Fruit fly (Drosophila melanogaster) whole organism, embryonic: ENCODE data around the gene CG7766.

Experiments
- Bgb ChIP-seq: fragments of 200-800 bp; sonication (Bioruptor generic); IDR thresholded peaks from 2 replicates; pipeline ENCODE4 v1.3.6; 2022; ENCODE audit warnings: missing biosample characterization, missing genetic modification characterization; ENCODE audit not compliant: partially characterized antibody
- CG10267 ChIP-seq: fragments of 200-800 bp; sonication (Bioruptor generic); optimal IDR thresholded peaks from 2 replicates; lab custom pipeline; 2018; ENCODE audit warnings: missing biosample characterization, mild to moderate bottlenecking, missing genetic modification characterization, moderate library complexity
- CG11085 ChIP-seq: fragments of 200-800 bp; sonication (Bioruptor generic); IDR thresholded peaks from 2 replicates; pipeline ENCODE4 v1.3.6; 2022; ENCODE audit warnings: missing biosample characterization, missing genetic modification characterization
- CG11247 ChIP-seq: fragments of 200-800 bp; sonication (Bioruptor generic); IDR thresholded peaks from 2 replicates; pipeline ENCODE4 v1.3.6; 2022; ENCODE audit warnings: missing biosample characterization, missing genetic modification characterization
- CG11560 ChIP-seq: fragments of 200-800 bp; sonication (Bioruptor generic); IDR thresholded peaks from 3 replicates; pipeline ENCODE4 v1.3.6; 2022; ENCODE audit warnings: missing biosample characterization, missing genetic modification characterization
- CG14965 ChIP-seq: fragments of 200-800 bp; sonication (Bioruptor generic); optimal IDR thresholded peaks from 2 replicates; lab custom pipeline; 2016; ENCODE audit warnings: missing biosample characterization, missing genetic modification characterization, borderline replicate concordance
- CG2116 ChIP-seq: fragments of 200-800 bp; sonication (Bioruptor generic); optimal IDR thresholded peaks from 3 replicates; lab custom pipeline; 2018; ENCODE audit warnings: missing biosample characterization, mild to moderate bottlenecking, missing genetic modification characterization
- CG30403 ChIP-seq: fragments of 200-800 bp; sonication (Bioruptor generic); optimal IDR thresholded peaks from 3 replicates; lab custom pipeline; 2016; ENCODE audit warnings: missing biosample characterization, missing genetic modification characterization
- CG34422 ChIP-seq: fragments of 200-800 bp; sonication (Bioruptor generic); IDR thresholded peaks from 3 replicates; pipeline ENCODE4 v1.3.6; 2022; ENCODE audit warnings: missing biosample characterization, missing genetic modification characterization
- CG3726 ChIP-seq: fragments of 200-800 bp; sonication (Bioruptor generic); IDR thresholded peaks from 3 replicates; pipeline ENCODE4, ENCODE4 v1.3.6; 2022; ENCODE audit warnings: missing biosample characterization, missing genetic modification characterization
- CG42726 ChIP-seq: fragments of 200-800 bp; sonication (Bioruptor generic); IDR thresholded peaks from 2 replicates; pipeline ENCODE4 v1.3.6; 2022; ENCODE audit warnings: missing biosample characterization, missing genetic modification characterization; ENCODE audit not compliant: partially characterized antibody
- CG4360 ChIP-seq: fragments of 200-800 bp; sonication (Bioruptor generic); IDR thresholded peaks from 2 replicates; pipeline ENCODE4 v1.3.6; 2022; ENCODE audit warnings: missing biosample characterization, missing genetic modification characterization
- CG6254 ChIP-seq: fragments of 200-800 bp; sonication (Bioruptor generic); optimal IDR thresholded peaks from 3 replicates; lab custom pipeline; 2017; ENCODE audit warnings: mild to moderate bottlenecking, missing biosample characterization, missing genetic modification reagents, missing genetic modification characterization
- CG6791 ChIP-seq: fragments of 200-800 bp; sonication (Bioruptor generic); IDR thresholded peaks from 3 replicates; pipeline ENCODE4 v1.3.6; 2022; ENCODE audit warnings: missing biosample characterization, missing genetic modification characterization; ENCODE audit not compliant: partially characterized antibody
- CG7928 ChIP-seq: fragments of 200-800 bp; sonication (Bioruptor generic); optimal IDR thresholded peaks from 2 replicates; lab custom pipeline; 2017; ENCODE audit warnings: missing biosample characterization, mild to moderate bottlenecking, missing genetic modification characterization
- CG8089 ChIP-seq: fragments of 200-800 bp; sonication (Bioruptor generic); optimal IDR thresholded peaks from 3 replicates; lab custom pipeline; 2016; ENCODE audit warnings: missing biosample characterization, missing genetic modification characterization
- CG8281 ChIP-seq: fragments of 200-800 bp; sonication (Bioruptor generic); optimal IDR thresholded peaks from 2 replicates; lab custom pipeline; 2018; ENCODE audit warnings: missing biosample characterization, mild to moderate bottlenecking, missing genetic modification characterization, moderate library complexity
- CG9797 ChIP-seq: fragments of 200-800 bp; sonication (Bioruptor generic); optimal IDR thresholded peaks from 3 replicates; lab custom pipeline; 2018; ENCODE audit warnings: missing biosample characterization, mild to moderate bottlenecking, missing genetic modification characterization
- Drgx ChIP-seq: fragments of 200-800 bp; sonication (Bioruptor generic); IDR thresholded peaks from 2 replicates; pipeline ENCODE4 v1.3.6; 2022; ENCODE audit warnings: missing biosample characterization, missing genetic modification characterization
- Ets97D ChIP-seq: fragments of 200-800 bp; sonication (Bioruptor generic); optimal IDR thresholded peaks from 3 replicates; lab custom pipeline; 2016; ENCODE audit warnings: missing biosample characterization, missing genetic modification characterization
- Fer1 ChIP-seq: fragments of 200-800 bp; sonication (Bioruptor generic); optimal IDR thresholded peaks from 2 replicates; lab custom pipeline; 2017; ENCODE audit warnings: missing biosample characterization, mild to moderate bottlenecking, missing genetic modification characterization
- Lhr ChIP-seq: fragments of 200-800 bp; sonication (Bioruptor generic); optimal IDR thresholded peaks from 3 replicates; lab custom pipeline; 2017; ENCODE audit warnings: mild to moderate bottlenecking, missing biosample characterization, missing genetic modification reagents, missing genetic modification characterization
- MBD-R2 ChIP-seq: fragments of 200-800 bp; sonication (Bioruptor generic); IDR thresholded peaks from 2 replicates; pipeline ENCODE4 v1.3.6; 2022; ENCODE audit warnings: missing biosample characterization, missing genetic modification characterization
- Meics ChIP-seq: fragments of 200-800 bp; sonication (Bioruptor generic); optimal IDR thresholded peaks from 2 replicates; lab custom pipeline; 2017; ENCODE audit warnings: missing biosample characterization, mild to moderate bottlenecking, missing genetic modification characterization
- Myb ChIP-seq: fragments of 200-800 bp; sonication (Bioruptor generic); optimal IDR thresholded peaks from 2 replicates; lab custom pipeline; 2016; ENCODE audit warnings: missing biosample characterization, missing genetic modification characterization
- Ravus ChIP-seq: fragments of 200-800 bp; sonication (Bioruptor generic); IDR thresholded peaks from 2 replicates; pipeline ENCODE4 v1.3.6; 2022; ENCODE audit warnings: missing biosample characterization, missing genetic modification characterization
- Sin3A ChIP-seq: fragments of >200 bp; optimal IDR thresholded peaks from 2 replicates; lab custom pipeline; 2018
- Six4 ChIP-seq: fragments of 200-800 bp; sonication (Bioruptor generic); optimal IDR thresholded peaks from 2 replicates; lab custom pipeline; 2016; ENCODE audit warnings: missing biosample characterization, missing genetic modification characterization
- Sry-δ ChIP-seq: fragments of 200-800 bp; sonication (Bioruptor generic); optimal IDR thresholded peaks from 2 replicates; lab custom pipeline; 2016; ENCODE audit warnings: missing biosample characterization, missing genetic modification characterization
- Stat92E ChIP-seq, 3 experiments: fragments of >200 bp in 2 of 3; fragments of 200-800 bp in 1 of 3; sonication (Bioruptor generic) in 1 of 3; optimal IDR thresholded peaks; 2 replicates each; lab custom pipeline; 2017 to 2019; ENCODE audit warnings: missing biosample characterization in 3 of 3, missing genetic modification characterization in 3 of 3, mild to moderate bottlenecking in 1 of 3, moderate library complexity in 1 of 3
- amos ChIP-seq: fragments of 200-800 bp; sonication (Bioruptor generic); IDR thresholded peaks from 2 replicates; pipeline ENCODE4 v1.3.6; 2022; ENCODE audit warnings: missing biosample characterization, missing genetic modification characterization; ENCODE audit not compliant: partially characterized antibody
- bab2 ChIP-seq: fragments of 200-800 bp; sonication (Bioruptor generic); optimal IDR thresholded peaks from 2 replicates; lab custom pipeline; 2016; ENCODE audit warnings: missing biosample characterization, missing genetic modification characterization
- chinmo ChIP-seq: fragments of 200-800 bp; sonication (Bioruptor generic); IDR thresholded peaks from 4 replicates; pipeline ENCODE4 v1.3.6; 2022; ENCODE audit warnings: missing biosample characterization, missing genetic modification characterization; ENCODE audit not compliant: partially characterized antibody
- crp ChIP-seq, 2 experiments: fragments of 200-800 bp; sonication (Bioruptor generic); optimal IDR thresholded peaks; 2 replicates in 1 of 2; 3 replicates in 1 of 2; lab custom pipeline; 2017; ENCODE audit warnings: missing biosample characterization in 2 of 2, missing genetic modification characterization in 2 of 2, mild to moderate bottlenecking in 1 of 2, moderate library complexity in 1 of 2
- dysf ChIP-seq: fragments of 200-800 bp; sonication (Bioruptor generic); IDR thresholded peaks from 3 replicates; pipeline ENCODE4 v1.3.6; 2022; ENCODE audit warnings: missing biosample characterization, missing genetic modification characterization
- gro ChIP-seq: fragments of 200-800 bp; sonication (Bioruptor generic); optimal IDR thresholded peaks from 2 replicates; lab custom pipeline; 2016; ENCODE audit warnings: missing biosample characterization, missing genetic modification characterization
- hbn ChIP-seq: fragments of 200-800 bp; sonication (Bioruptor generic); IDR thresholded peaks from 2 replicates; pipeline ENCODE4 v1.3.6; 2022; ENCODE audit warnings: missing biosample characterization, missing genetic modification characterization; ENCODE audit not compliant: partially characterized antibody
- klu ChIP-seq: fragments of 200-800 bp; sonication (Bioruptor generic); IDR thresholded peaks from 2 replicates; pipeline ENCODE4 v1.3.6; 2022; ENCODE audit warnings: missing biosample characterization, missing genetic modification characterization
- mld ChIP-seq: fragments of 200-800 bp; sonication (Bioruptor generic); IDR thresholded peaks from 3 replicates; pipeline ENCODE4 v1.3.6; 2022; ENCODE audit warnings: missing biosample characterization, missing genetic modification characterization; ENCODE audit not compliant: partially characterized antibody
- otp ChIP-seq: fragments of 200-800 bp; sonication (Bioruptor generic); IDR thresholded peaks from 3 replicates; pipeline ENCODE4, ENCODE4 v1.3.6; 2022; ENCODE audit warnings: missing biosample characterization, missing genetic modification characterization
- pita ChIP-seq: fragments of 200-800 bp; sonication (Bioruptor generic); optimal IDR thresholded peaks from 2 replicates; lab custom pipeline; 2017; ENCODE audit warnings: missing biosample characterization, mild to moderate bottlenecking, missing genetic modification characterization
- pzg ChIP-seq: fragments of 200-800 bp; sonication (Bioruptor generic); optimal IDR thresholded peaks from 3 replicates; lab custom pipeline; 2018; ENCODE audit warnings: missing biosample characterization, mild to moderate bottlenecking, missing genetic modification characterization, moderate library complexity
- row ChIP-seq: fragments of 200-800 bp; sonication (Bioruptor generic); IDR thresholded peaks from 3 replicates; pipeline ENCODE4 v1.3.6; 2022; ENCODE audit warnings: missing biosample characterization, missing genetic modification characterization
- seq ChIP-seq: fragments of 200-800 bp; sonication (Bioruptor generic); IDR thresholded peaks from 2 replicates; pipeline ENCODE4 v1.3.6; 2022; ENCODE audit warnings: missing biosample characterization, missing genetic modification characterization
- sima ChIP-seq: fragments of 200-800 bp; sonication (Bioruptor generic); optimal IDR thresholded peaks from 2 replicates; lab custom pipeline; 2016; ENCODE audit warnings: missing biosample characterization, missing genetic modification characterization
- stwl ChIP-seq: fragments of 200-800 bp; sonication (Bioruptor generic); optimal IDR thresholded peaks from 3 replicates; lab custom pipeline; 2018; ENCODE audit warnings: missing biosample characterization, mild to moderate bottlenecking, missing genetic modification characterization, moderate library complexity
- vnd ChIP-seq: fragments of 200-800 bp; sonication (Bioruptor generic); IDR thresholded peaks from 3 replicates; pipeline ENCODE4 v1.3.6; 2022; ENCODE audit warnings: missing biosample characterization, missing genetic modification characterization; ENCODE audit not compliant: partially characterized antibody
- wdn ChIP-seq: fragments of 200-800 bp; sonication (Bioruptor generic); IDR thresholded peaks from 2 replicates; pipeline ENCODE4 v1.3.6; 2022; ENCODE audit warnings: missing biosample characterization, missing genetic modification characterization

The CG7766 gene

DNA sequence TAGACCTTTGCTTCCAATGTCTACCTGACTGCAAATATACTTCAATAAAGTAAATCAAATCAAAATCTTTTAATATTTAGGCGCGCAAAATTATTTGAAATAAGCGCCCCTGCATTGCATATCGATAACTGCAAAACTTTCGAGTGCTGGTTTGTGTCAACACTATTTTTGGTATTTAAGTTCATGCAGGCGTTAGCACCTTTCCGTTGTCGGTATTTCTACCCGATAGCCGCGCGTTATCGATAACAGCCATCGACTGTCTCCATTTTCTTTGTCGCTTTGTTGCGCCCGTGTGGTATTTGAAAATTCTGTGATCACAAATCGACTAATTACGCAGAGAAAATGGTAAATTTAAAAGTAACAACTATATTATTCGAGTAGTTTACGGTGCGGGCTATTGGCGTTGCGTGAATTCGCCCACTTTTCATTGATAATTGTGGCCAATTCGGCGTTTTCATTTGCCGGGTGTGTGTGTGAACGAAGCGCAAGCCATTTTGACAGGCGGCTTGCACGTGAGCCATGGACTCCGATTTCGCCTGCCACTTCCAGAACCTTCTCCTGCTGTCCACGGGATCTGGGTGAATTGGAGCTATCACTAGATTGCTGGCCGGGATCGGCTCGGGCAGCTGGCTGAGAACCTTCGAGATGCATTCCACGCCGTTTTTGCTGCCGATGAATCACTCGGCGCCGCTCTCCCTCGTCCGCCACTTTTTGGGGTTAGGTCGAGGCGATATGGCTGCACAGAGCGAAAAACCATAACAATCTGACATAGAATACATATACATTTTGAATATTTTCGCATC lies 14.1 kb downstream of the CG7766 start, which contains the start of gene CCT2 (continued):
- TF ChIP-seq Fer1, result peak; percentile 5
- no peak for TF ChIP-seq seq
- no peak for TF ChIP-seq Six4 (GFP tag; lab: Kevin White, UChicago)
- peak; percentile 30 for TF ChIP-seq Lhr (GFP tag; lab: Kevin White, UChicago)
- peak; percentile 7; the same call in 1 of the 3 replicates for TF ChIP-seq row
- peak; percentile 31 for TF ChIP-seq stwl (tag; lab: Kevin White, UChicago)
- TF ChIP-seq CG11085, result no peak
- TF ChIP-seq sima (GFP tag; lab: Kevin White, UChicago), result no peak
- TF ChIP-seq Meics (GFP tag; lab: Kevin White, UChicago), result no peak
- no peak for TF ChIP-seq dysf
- peak; percentile 26 for TF ChIP-seq Sin3A (lab: Kevin White, UChicago)
- peak; percentile 62; the same call in 2 of the 3 replicates for TF ChIP-seq CG34422 (GFP tag; lab: Robert Waterston, UW)
- TF ChIP-seq Bgb, result peak; percentile 66; the same call in 1 of the 2 replicates
- TF ChIP-seq crp (GFP tag; optimal IDR thresholded peaks at IDR 0.05; lab: Kevin White, UChicago), result no peak
- no peak for TF ChIP-seq CG4360 (GFP tag; lab: Robert Waterston, UW)
- no peak for TF ChIP-seq Ravus (GFP tag; lab: Robert Waterston, UW)
- no peak for TF ChIP-seq CG11247 (GFP tag; lab: Robert Waterston, UW)
- TF ChIP-seq CG42726 (GFP tag; lab: Robert Waterston, UW), result 0 out of 2 replicates have a peak, but pooled peaks have one; percentile 28
- no peak for TF ChIP-seq Stat92E (GFP tag; optimal IDR thresholded peaks at IDR 0.05; lab: Kevin White, UChicago)
- TF ChIP-seq vnd (GFP tag; lab: Robert Waterston, UW), result peak; percentile 66
- TF ChIP-seq CG2116 (GFP tag; lab: Kevin White, UChicago), result peak; percentile 86
- TF ChIP-seq wdn (GFP tag; lab: Robert Waterston, UW), result no peak
- TF ChIP-seq CG8089, result no peak
- peak; percentile 23 for TF ChIP-seq CG10267 (tag; lab: Kevin White, UChicago)
- no peak for TF ChIP-seq CG8281 (tag; lab: Kevin White, UChicago)
- TF ChIP-seq CG6254 (GFP tag; lab: Kevin White, UChicago), result no peak
- TF ChIP-seq MBD-R2 (GFP tag; lab: Robert Waterston, UW), result peak; percentile 22; the same call in 1 of the 2 replicates
- no peak for TF ChIP-seq CG14965 (GFP tag; lab: Kevin White, UChicago)
- TF ChIP-seq CG9797, result peak; percentile 94
- peak; percentile 56 for TF ChIP-seq Myb
- TF ChIP-seq Sry-δ (GFP tag; lab: Kevin White, UChicago), result peak; percentile 80
- TF ChIP-seq Drgx (GFP tag; lab: Robert Waterston, UW), result no peak; the same call in 1 of the 2 replicates
- peak; percentile 68; the same call in 2 of the 3 replicates for TF ChIP-seq CG6791 (GFP tag; lab: Robert Waterston, UW)
- peak; percentile 70 for TF ChIP-seq amos (GFP tag; lab: Robert Waterston, UW)
- TF ChIP-seq hbn, result peak; percentile 57
- no peak for TF ChIP-seq gro (GFP tag; lab: Kevin White, UChicago)
- 0 out of 3 replicates have a peak, but pooled peaks have one; percentile 23 for TF ChIP-seq mld (GFP tag; lab: Robert Waterston, UW)
- peak; percentile 62; the same call in 1 of the 4 replicates for TF ChIP-seq chinmo (GFP tag; lab: Robert Waterston, UW)
- no peak for TF ChIP-seq CG3726
- no peak for TF ChIP-seq CG30403 (GFP tag; lab: Kevin White, UChicago)
- TF ChIP-seq CG11560, result peak; percentile 57; the same call in 2 of the 3 replicates
- TF ChIP-seq otp, result no peak
- TF ChIP-seq pita (GFP tag; lab: Kevin White, UChicago), result peak; percentile 50
- TF ChIP-seq Ets97D (GFP tag; lab: Kevin White, UChicago), result peak; percentile 67
- no peak for TF ChIP-seq CG7928 (GFP tag; lab: Kevin White, UChicago)
- TF ChIP-seq klu (GFP tag; lab: Robert Waterston, UW), result no peak
- peak; percentile 94 for TF ChIP-seq pzg
- TF ChIP-seq bab2 (GFP tag; lab: Kevin White, UChicago), result no peak
